Worm (Caenorhabditis elegans): ENCODE data around the gene dgn-1.

The dgn-1 gene

ce11 chrX:10951922-10952321 is 23.1 kb upstream of the dgn-1 start:
- TF ChIP-seq cebp-1 (GFP tag; IDR thresholded peaks at IDR 0.05) (no peak), cebp-1 (tag; optimal IDR thresholded peaks at IDR 0.05) (no peak), nhr-80 (tag; optimal IDR thresholded peaks at IDR 0.05) (peak; percentile 6)

ce11 chrX:10951168-10951567 is 22.4 kb upstream of the dgn-1 start, which contains the start of gene K09C8.7:
Gene K09C8.7, minus strand, starts transcription at chrX:10951393.
- no peak for TF ChIP-seq pha-4 (tag; optimal IDR thresholded peaks at IDR 0.05)
- TF ChIP-seq sea-2 (GFP tag; IDR thresholded peaks at IDR 0.05): no peak
- no peak for TF ChIP-seq hrde-1 (tag; optimal IDR thresholded peaks at IDR 0.05; ENCODE audit: borderline replicate concordance)
- TF ChIP-seq F57C9.4 (tag; optimal IDR thresholded peaks at IDR 0.05): no peak
- TF ChIP-seq sdz-38 (tag; optimal IDR thresholded peaks at IDR 0.05): no peak
- no peak for TF ChIP-seq lag-1 (GFP tag; IDR thresholded peaks at IDR 0.05)
- no peak for TF ChIP-seq F10E7.11 (tag; optimal IDR thresholded peaks at IDR 0.05)

ce11 chrX:10948852-10949251 is 20.1 kb upstream of the dgn-1 start, which contains the start of gene T21B6.3:
Gene T21B6.3, minus strand, starts transcription at chrX:10948952.
- TF ChIP-seq lag-1 (GFP tag; IDR thresholded peaks at IDR 0.05) (no peak), Y53G8AR.9 (GFP tag; conservative IDR thresholded peaks at IDR 0.05) (no peak), sptf-2 (GFP tag; optimal IDR thresholded peaks at IDR 0.05) (no peak), fkh-3 (tag; optimal IDR thresholded peaks at IDR 0.05) (no peak), snpc-3.4 (tag; optimal IDR thresholded peaks at IDR 0.05) (no peak), Y95B8A.8 (GFP tag; IDR thresholded peaks at IDR 0.05) (no peak), dox-1 (GFP tag; IDR thresholded peaks at IDR 0.05) (no peak), mcd-1 (GFP tag; IDR thresholded peaks at IDR 0.05) (no peak), dpl-1 (GFP tag; optimal IDR thresholded peaks at IDR 0.05) (no peak), madf-8 (GFP tag; conservative IDR thresholded peaks at IDR 0.05) (no peak), him-1 (tag; optimal IDR thresholded peaks at IDR 0.05) (no peak), lsy-27 (tag; optimal IDR thresholded peaks at IDR 0.05; ENCODE audit: borderline replicate concordance, insufficient read depth) (no peak), B0336.3 (GFP tag; IDR thresholded peaks at IDR 0.05) (no peak), B0019.2 (GFP tag; conservative IDR thresholded peaks at IDR 0.05) (no peak), snpc-1.3 (tag; optimal IDR thresholded peaks at IDR 0.05; ENCODE audit: insufficient read depth) (no peak), nhr-80 (tag; optimal IDR thresholded peaks at IDR 0.05) (no peak), lin-35 (GFP tag; optimal IDR thresholded peaks at IDR 0.05) (no peak), pbrm-1 (GFP tag; IDR thresholded peaks at IDR 0.05) (no peak), F57C9.4 (tag; optimal IDR thresholded peaks at IDR 0.05) (no peak), K11D2.4 (GFP tag; IDR thresholded peaks at IDR 0.05) (no peak)

ce11 chrX:10941255-10941654 is 12.5 kb upstream of the dgn-1 start, which contains the start of gene pho-7:
Gene pho-7, minus strand, starts transcription at chrX:10941355.
- TF ChIP-seq ztf-26 (tag; optimal IDR thresholded peaks at IDR 0.05) (no peak), mel-28 (tag; optimal IDR thresholded peaks at IDR 0.05; ENCODE audit: borderline replicate concordance) (no peak), sea-2 (GFP tag; IDR thresholded peaks at IDR 0.05) (no peak), zim-3 (tag; optimal IDR thresholded peaks at IDR 0.05) (no peak), K12H6.12 (tag; optimal IDR thresholded peaks at IDR 0.05) (no peak), lag-1 (GFP tag; IDR thresholded peaks at IDR 0.05) (no peak), nfyb-1 (GFP tag; IDR thresholded peaks at IDR 0.05) (no peak), F33H1.4 (GFP tag; IDR thresholded peaks at IDR 0.05) (no peak), cebp-1 (GFP tag; IDR thresholded peaks at IDR 0.05) (no peak), cebp-1 (tag; optimal IDR thresholded peaks at IDR 0.05) (no peak), akir-1 (GFP tag; optimal IDR thresholded peaks at IDR 0.05) (no peak), B0019.2 (GFP tag; conservative IDR thresholded peaks at IDR 0.05) (no peak), tbp1 (GFP tag; optimal IDR thresholded peaks at IDR 0.05) (no peak), nhr-90 (tag; optimal IDR thresholded peaks at IDR 0.05) (no peak)

Data from whole organism, young adult.